Worm (Caenorhabditis elegans) whole organism, L3 larva: Measurements from ENCODE around the gene aat-2.

Source experiments
- ZK546.5 ChIP-seq: sonication (generic microtip); optimal IDR thresholded peaks from 2 replicates; lab custom pipeline; 2017; ENCODE audit warnings: missing biosample characterization, missing genetic modification characterization
- aly-2 ChIP-seq: fragments of 150-350 bp; optimal IDR thresholded peaks from 2 replicates; lab custom pipeline; 2014; ENCODE audit warnings: missing biosample characterization, missing genetic modification characterization
- ama-1 ChIP-seq: fragments of 150-350 bp; optimal IDR thresholded peaks from 2 replicates; lab custom pipeline; 2018
- ceh-16 ChIP-seq: sonication (generic microtip); optimal IDR thresholded peaks from 2 replicates; lab custom pipeline; 2017; ENCODE audit warnings: missing biosample characterization, missing genetic modification characterization
- ceh-28 ChIP-seq: fragments of 150-350 bp; optimal IDR thresholded peaks from 2 replicates; lab custom pipeline; 2014; ENCODE audit warnings: missing biosample characterization, missing genetic modification reagents, missing genetic modification characterization
- ceh-82 ChIP-seq: fragments of 150-350 bp; optimal IDR thresholded peaks from 2 replicates; lab custom pipeline; 2014; ENCODE audit warnings: missing biosample characterization, missing genetic modification characterization
- ceh-9 ChIP-seq: sonication (generic microtip); optimal IDR thresholded peaks from 2 replicates; lab custom pipeline; 2018; ENCODE audit warnings: missing biosample characterization, missing genetic modification characterization
- daf-12 ChIP-seq: fragments of 150-350 bp; optimal IDR thresholded peaks from 2 replicates; lab custom pipeline; 2014; ENCODE audit warnings: missing biosample characterization, missing genetic modification reagents, missing genetic modification characterization
- egl-27 ChIP-seq: sonication (generic microtip); optimal IDR thresholded peaks from 4 replicates; lab custom pipeline; 2017; ENCODE audit warnings: missing biosample characterization, missing genetic modification reagents, missing genetic modification characterization
- egl-5 ChIP-seq: fragments of 150-350 bp; optimal IDR thresholded peaks from 2 replicates; lab custom pipeline; 2017; ENCODE audit warnings: missing biosample characterization, missing genetic modification reagents, missing genetic modification characterization, inconsistent platforms
- elt-1 ChIP-seq: fragments of 150-350 bp; optimal IDR thresholded peaks from 2 replicates; lab custom pipeline; 2014; ENCODE audit warnings: missing biosample characterization, missing genetic modification characterization
- elt-2 ChIP-seq: sonication (generic microtip); optimal IDR thresholded peaks from 2 replicates; lab custom pipeline; 2016; ENCODE audit warnings: missing genetic modification reagents, mild to moderate bottlenecking, missing genetic modification characterization, missing compliant biosample characterization
- elt-3 ChIP-seq, 3 experiments: fragments of 150-350 bp in 1 of 3; sonication (generic microtip) in 2 of 3; optimal IDR thresholded peaks; 2 replicates in 2 of 3; 4 replicates in 1 of 3; lab custom pipeline; 2014 to 2017; ENCODE audit warnings: missing biosample characterization in 3 of 3, missing genetic modification characterization in 3 of 3
- eor-1 ChIP-seq, 2 experiments: fragments of 150-350 bp; optimal IDR thresholded peaks; 2 replicates each; lab custom pipeline; 2014 to 2018; ENCODE audit warnings: missing biosample characterization in 2 of 2, missing genetic modification characterization in 2 of 2
- fkh-10 ChIP-seq: sonication (generic microtip); optimal IDR thresholded peaks from 2 replicates; lab custom pipeline; 2017; ENCODE audit warnings: missing biosample characterization, missing genetic modification reagents, missing genetic modification characterization
- fkh-2 ChIP-seq: fragments of 150-350 bp; optimal IDR thresholded peaks from 2 replicates; lab custom pipeline; 2014; ENCODE audit warnings: missing biosample characterization, missing genetic modification reagents, missing genetic modification characterization
- fos-1 ChIP-seq: fragments of 150-350 bp; optimal IDR thresholded peaks from 2 replicates; lab custom pipeline; 2014; ENCODE audit warnings: missing biosample characterization, missing genetic modification characterization
- hmg-11 ChIP-seq: sonication (generic microtip); optimal IDR thresholded peaks from 2 replicates; lab custom pipeline; 2016; ENCODE audit warnings: missing genetic modification characterization, missing compliant biosample characterization
- jun-1 ChIP-seq: fragments of 150-350 bp; optimal IDR thresholded peaks from 2 replicates; lab custom pipeline; 2014; ENCODE audit warnings: missing biosample characterization, missing genetic modification reagents, missing genetic modification characterization
- lin-15B ChIP-seq: fragments of 150-350 bp; optimal IDR thresholded peaks from 2 replicates; lab custom pipeline; 2014; ENCODE audit warnings: missing biosample characterization, missing genetic modification characterization
- lin-39 ChIP-seq: fragments of 150-350 bp; optimal IDR thresholded peaks from 2 replicates; lab custom pipeline; 2018; ENCODE audit warnings: missing biosample characterization, missing genetic modification reagents, missing genetic modification characterization
- lsy-12 ChIP-seq: sonication (generic microtip); optimal IDR thresholded peaks from 2 replicates; lab custom pipeline; 2016; ENCODE audit warnings: mild to moderate bottlenecking, missing genetic modification characterization, missing compliant biosample characterization
- mdl-1 ChIP-seq: fragments of 150-350 bp; optimal IDR thresholded peaks from 2 replicates; lab custom pipeline; 2014; ENCODE audit warnings: missing biosample characterization, missing genetic modification characterization
- mml-1 ChIP-seq: fragments of 150-350 bp; sonication (generic microtip); optimal IDR thresholded peaks from 3 replicates; lab custom pipeline; 2014; ENCODE audit warnings: missing biosample characterization, missing genetic modification characterization
- nfya-1 ChIP-seq: sonication (generic microtip); optimal IDR thresholded peaks from 2 replicates; lab custom pipeline; 2017; ENCODE audit warnings: missing genetic modification characterization, mild to moderate bottlenecking, missing compliant biosample characterization, antibody characterized with exemption, moderate library complexity; ENCODE audit not compliant: insufficient read depth
- nhr-11 ChIP-seq: fragments of 150-350 bp; optimal IDR thresholded peaks from 2 replicates; lab custom pipeline; 2014; ENCODE audit warnings: missing biosample characterization, missing genetic modification characterization
- nhr-12 ChIP-seq: fragments of 150-350 bp; optimal IDR thresholded peaks from 2 replicates; lab custom pipeline; 2014; ENCODE audit warnings: missing biosample characterization, missing genetic modification characterization
- nhr-23 ChIP-seq: fragments of 150-350 bp; optimal IDR thresholded peaks from 2 replicates; lab custom pipeline; 2014; ENCODE audit warnings: missing biosample characterization, missing genetic modification reagents, missing genetic modification characterization
- nhr-237 ChIP-seq: fragments of 150-350 bp; optimal IDR thresholded peaks from 2 replicates; lab custom pipeline; 2014; ENCODE audit warnings: missing biosample characterization, missing genetic modification characterization
- nhr-25 ChIP-seq: sonication (generic microtip); optimal IDR thresholded peaks from 2 replicates; lab custom pipeline; 2017; ENCODE audit warnings: missing biosample characterization, missing genetic modification characterization
- nhr-28 ChIP-seq: fragments of 150-350 bp; optimal IDR thresholded peaks from 2 replicates; lab custom pipeline; 2014; ENCODE audit warnings: missing biosample characterization, missing genetic modification characterization
- nhr-67 ChIP-seq: fragments of 150-350 bp; optimal IDR thresholded peaks from 2 replicates; lab custom pipeline; 2014; ENCODE audit warnings: missing biosample characterization, missing genetic modification characterization
- nhr-76 ChIP-seq: fragments of 150-350 bp; sonication (generic microtip); optimal IDR thresholded peaks from 5 replicates; lab custom pipeline; 2014; ENCODE audit warnings: missing biosample characterization, missing genetic modification characterization
- nhr-77 ChIP-seq: fragments of 150-350 bp; optimal IDR thresholded peaks from 2 replicates; lab custom pipeline; 2014; ENCODE audit warnings: missing biosample characterization, missing genetic modification characterization
- pha-4 ChIP-seq: fragments of 150-350 bp; optimal IDR thresholded peaks from 2 replicates; lab custom pipeline; 2014; ENCODE audit warnings: missing biosample characterization, missing genetic modification reagents, missing genetic modification characterization
- pqm-1 ChIP-seq: fragments of 150-350 bp; optimal IDR thresholded peaks from 2 replicates; lab custom pipeline; 2017; ENCODE audit warnings: missing biosample characterization, missing genetic modification characterization, inconsistent platforms
- skn-1 ChIP-seq: fragments of 150-350 bp; optimal IDR thresholded peaks from 2 replicates; lab custom pipeline; 2014; ENCODE audit warnings: missing biosample characterization, missing genetic modification characterization
- snpc-4 ChIP-seq: fragments of 150-350 bp; optimal IDR thresholded peaks from 2 replicates; lab custom pipeline; 2014; ENCODE audit warnings: missing biosample characterization, missing genetic modification characterization
- tbx-2 ChIP-seq: sonication (generic microtip); optimal IDR thresholded peaks from 2 replicates; lab custom pipeline; 2016; ENCODE audit warnings: mild to moderate bottlenecking, missing genetic modification characterization, missing compliant biosample characterization
- unc-39 ChIP-seq: sonication (generic microtip); optimal IDR thresholded peaks from 4 replicates; lab custom pipeline; 2017; ENCODE audit warnings: missing biosample characterization, missing genetic modification characterization
- unc-62 ChIP-seq: fragments of 150-350 bp; sonication (generic microtip); optimal IDR thresholded peaks from 4 replicates; lab custom pipeline; 2014; ENCODE audit warnings: missing biosample characterization, missing genetic modification reagents, missing genetic modification characterization
- zag-1 ChIP-seq: fragments of 150-350 bp; optimal IDR thresholded peaks from 2 replicates; lab custom pipeline; 2014; ENCODE audit warnings: missing biosample characterization, missing genetic modification characterization
- ztf-11 ChIP-seq: fragments of 150-350 bp; optimal IDR thresholded peaks from 2 replicates; lab custom pipeline; 2014; ENCODE audit warnings: missing biosample characterization, missing genetic modification characterization
- ztf-4 ChIP-seq: fragments of 150-350 bp; optimal IDR thresholded peaks from 2 replicates; lab custom pipeline; 2014; ENCODE audit warnings: missing biosample characterization, missing genetic modification characterization

aat-2 gene

DNA sequence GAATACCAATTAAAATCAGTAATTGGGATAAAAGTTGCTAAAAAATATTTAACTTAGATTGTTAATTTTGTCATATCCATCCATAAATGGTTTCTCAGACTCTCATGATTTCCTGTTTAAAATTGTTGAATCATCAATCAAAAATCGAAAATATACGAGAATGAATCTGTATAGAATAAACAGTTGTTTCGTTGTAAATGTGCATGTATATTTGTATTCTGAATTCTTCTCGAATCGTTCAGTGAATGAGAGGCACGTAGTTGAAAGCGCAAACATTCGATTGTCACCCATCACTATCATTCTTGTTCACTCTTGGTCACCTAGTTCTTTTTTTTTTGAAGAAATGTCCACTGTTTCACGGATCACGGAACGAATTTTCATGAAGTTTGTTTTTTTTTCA, 3.8 kb upstream of the aat-2 start, which contains the start of gene ptd-2:
ptd-2 (plus strand) TSS at position 301 of the 400 bp plus-strand sequence.
- no peak for TF ChIP-seq snpc-4
- no peak for TF ChIP-seq pha-4
- TF ChIP-seq unc-39 (tag; lab: Kevin White, UChicago) = no peak
- TF ChIP-seq nhr-23 (tag; lab: Kevin White, UChicago) = no peak
- TF ChIP-seq eor-1 (tag; optimal IDR thresholded peaks at IDR 0.05; lab: Kevin White, UChicago) = no peak
- TF ChIP-seq elt-1 = no peak

DNA sequence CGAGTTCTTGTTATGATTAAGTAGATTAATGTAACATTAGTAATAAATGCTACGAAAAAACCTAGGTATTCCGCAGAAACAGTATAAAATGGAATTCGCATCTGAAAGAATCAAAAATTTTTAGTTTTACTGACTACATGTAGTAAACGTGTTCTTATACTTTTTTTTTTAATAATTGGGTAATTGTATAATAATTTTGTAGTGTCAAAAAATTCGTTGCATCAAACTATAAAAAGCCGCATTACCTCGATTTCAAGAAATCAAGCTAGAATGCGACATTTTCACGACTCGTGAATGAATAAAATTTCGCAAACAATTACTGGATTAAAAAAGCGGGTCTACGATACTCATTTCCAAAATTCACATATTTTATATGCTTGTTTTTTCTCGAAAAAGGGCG, 3.0 kb upstream of the aat-2 start, which contains the start of gene str-94:
str-94 (minus strand) TSS at position 101 of the 400 bp plus-strand sequence.
- TF ChIP-seq nhr-76 (tag; lab: Kevin White, UChicago) (no peak), fkh-10 (GFP tag; lab: Kevin White, UChicago) (no peak)

- TF ChIP-seq nhr-237 (tag; lab: Kevin White, UChicago) (no peak), aly-2 (tag; lab: Kevin White, UChicago) (no peak), elt-1 (no peak), egl-27 (tag; lab: Kevin White, UChicago) (no peak), ceh-9 (tag; lab: Kevin White, UChicago) (no peak), pqm-1 (no peak), hmg-11 (tag; lab: Kevin White, UChicago) (peak; percentile 37), nhr-77 (tag; lab: Kevin White, UChicago) (no peak), nfya-1 (peak; percentile 43), lin-39 (tag; lab: Kevin White, UChicago) (peak; percentile 56), nhr-12 (tag; lab: Kevin White, UChicago) (no peak)
These were observed 1.3 kb upstream of the aat-2 start for ce11 chrV:9247416-9247815.

DNA sequence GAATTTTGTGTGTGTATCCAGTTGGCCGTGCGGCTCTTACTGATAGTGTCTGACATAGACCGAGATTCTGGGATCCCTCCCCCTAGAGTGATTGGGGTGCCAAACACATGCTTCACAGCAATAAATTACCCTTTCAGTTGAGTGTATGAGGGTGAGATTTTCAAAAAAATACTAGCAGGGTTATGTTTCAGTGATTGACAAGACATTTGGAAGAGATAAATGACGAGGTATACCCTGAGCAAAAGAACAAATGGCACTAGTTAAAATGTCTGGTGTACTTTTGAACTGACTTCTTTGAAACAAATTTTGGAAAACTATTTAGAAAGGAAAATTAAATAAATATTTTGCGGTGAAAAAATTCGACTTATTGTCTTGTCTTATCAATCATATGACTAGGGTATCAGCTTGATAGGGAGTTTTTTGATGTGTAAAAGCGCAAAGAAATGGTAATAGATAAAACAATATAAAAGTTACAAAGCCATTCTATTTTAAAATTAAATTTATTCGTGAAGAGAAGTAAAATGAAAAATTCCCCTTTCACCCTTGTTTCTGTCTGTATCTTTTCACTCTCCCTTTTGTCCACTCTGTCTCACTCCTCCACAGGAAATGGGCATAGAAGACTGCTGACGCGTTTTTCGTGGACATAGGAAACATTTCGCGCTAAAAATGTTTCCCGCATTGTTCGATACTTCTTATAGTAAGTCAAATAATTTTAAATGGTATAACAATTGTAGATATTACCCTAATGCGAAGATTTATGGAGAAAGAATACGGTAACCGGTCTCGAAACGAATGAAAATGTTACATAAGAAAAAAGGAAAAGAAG, 2.8 kb downstream of the aat-2 start, which contains the start of gene glo-4:
glo-4 (minus strand) TSS at position 51 of the 826 bp plus-strand sequence.
- TF ChIP-seq eor-1 (tag; optimal IDR thresholded peaks at IDR 0.05; lab: Kevin White, UChicago) (no peak), daf-12 (no peak), lsy-12 (tag; lab: Kevin White, UChicago) (peak; percentile 28), snpc-4 (no peak), nhr-23 (tag; lab: Kevin White, UChicago) (peak; percentile 88), egl-27 (tag; lab: Kevin White, UChicago) (no peak), jun-1 (tag; lab: Kevin White, UChicago) (no peak), pha-4 (peak; percentile 70), ama-1 (lab: Kevin White, UChicago) (no peak), zag-1 (no peak), unc-39 (tag; lab: Kevin White, UChicago) (no peak), skn-1 (tag; lab: Kevin White, UChicago) (no peak), nhr-11 (no peak), nhr-28 (tag; lab: Kevin White, UChicago) (no peak), pqm-1 (peak; percentile 28), tbx-2 (tag; lab: Kevin White, UChicago) (peak; percentile 59), aly-2 (tag; lab: Kevin White, UChicago) (no peak), fkh-10 (GFP tag; lab: Kevin White, UChicago) (peak; percentile 85), nhr-12 (tag; lab: Kevin White, UChicago) (no peak), fos-1 (tag; lab: Kevin White, UChicago) (no peak), ztf-4 (tag; lab: Kevin White, UChicago) (no peak), lin-39 (tag; lab: Kevin White, UChicago) (peak; percentile 14), ceh-9 (tag; lab: Kevin White, UChicago) (no peak), elt-2 (peak; percentile 78), elt-3 (tag; optimal IDR thresholded peaks at IDR 0.05; lab: Kevin White, UChicago) (no peak), ceh-82 (tag; lab: Kevin White, UChicago) (no peak), mdl-1 (tag; lab: Kevin White, UChicago) (no peak), fkh-2 (tag; lab: Kevin White, UChicago) (no peak), hmg-11 (tag; lab: Kevin White, UChicago) (peak; percentile 60), nhr-25 (tag; lab: Kevin White, UChicago) (peak; percentile 65), ZK546.5 (tag; lab: Kevin White, UChicago) (no peak), nfya-1 (peak; percentile 79), ztf-11 (tag; lab: Kevin White, UChicago) (no peak), nhr-77 (tag; lab: Kevin White, UChicago) (no peak), elt-1 (no peak), ceh-28 (peak; percentile 55), egl-5 (tag; lab: Kevin White, UChicago) (peak; percentile 76), lin-15B (tag; lab: Kevin White, UChicago) (peak; percentile 73), ceh-16 (tag; lab: Kevin White, UChicago) (no peak), nhr-67 (tag; lab: Kevin White, UChicago) (no peak), unc-62 (no peak), mml-1 (no peak)
